Fruit fly (Drosophila melanogaster) whole organism, pupa: ENCODE results near the gene CG31778.

ENCODE experiments used
- CG10348 ChIP-seq: fragments of 200-800 bp; sonication (Bioruptor generic); IDR thresholded peaks from 2 replicates; pipeline ENCODE4 v1.3.6; 2022; ENCODE audit warnings: missing biosample characterization, missing genetic modification characterization
- CG12605 ChIP-seq: fragments of 200-800 bp; sonication (Bioruptor generic); IDR thresholded peaks from 2 replicates; pipeline ENCODE4 v1.3.6; 2022; ENCODE audit warnings: missing biosample characterization, missing genetic modification characterization
- CG13204 ChIP-seq: fragments of 200-800 bp; sonication (Bioruptor generic); optimal IDR thresholded peaks from 2 replicates; lab custom pipeline; 2018; ENCODE audit warnings: missing biosample characterization, mild to moderate bottlenecking, missing genetic modification characterization, moderate library complexity
- CG14655 ChIP-seq: fragments of 200-800 bp; sonication (Bioruptor generic); optimal IDR thresholded peaks from 3 replicates; lab custom pipeline; 2017; ENCODE audit warnings: mild to moderate bottlenecking, missing biosample characterization, missing genetic modification reagents, missing genetic modification characterization
- CG15710 ChIP-seq: fragments of 200-800 bp; sonication (Bioruptor generic); optimal IDR thresholded peaks from 2 replicates; lab custom pipeline; 2018; ENCODE audit warnings: missing biosample characterization, mild to moderate bottlenecking, missing genetic modification characterization, moderate library complexity
- CG17806 ChIP-seq: fragments of 200-800 bp; sonication (Bioruptor generic); optimal IDR thresholded peaks from 2 replicates; lab custom pipeline; 2018; ENCODE audit warnings: missing biosample characterization, mild to moderate bottlenecking, missing genetic modification characterization, moderate library complexity
- CG32121 ChIP-seq: fragments of 200-800 bp; sonication (Bioruptor generic); IDR thresholded peaks from 2 replicates; pipeline ENCODE4 v1.3.6; 2022; ENCODE audit warnings: missing biosample characterization, missing genetic modification characterization
- CG34367 ChIP-seq: fragments of 200-800 bp; sonication (Bioruptor generic); optimal IDR thresholded peaks from 2 replicates; lab custom pipeline; 2018; ENCODE audit warnings: missing biosample characterization, mild to moderate bottlenecking, missing genetic modification characterization
- CG4496 ChIP-seq: fragments of 200-800 bp; sonication (Bioruptor generic); IDR thresholded peaks from 3 replicates; pipeline ENCODE4 v1.3.6; 2022; ENCODE audit warnings: missing biosample characterization, missing genetic modification characterization
- CG8159 ChIP-seq: fragments of 200-800 bp; sonication (Bioruptor generic); optimal IDR thresholded peaks from 3 replicates; lab custom pipeline; 2018; ENCODE audit warnings: missing biosample characterization, mild to moderate bottlenecking, missing genetic modification characterization, moderate library complexity
- CG8301 ChIP-seq: fragments of 200-800 bp; sonication (Bioruptor generic); optimal IDR thresholded peaks from 2 replicates; lab custom pipeline; 2018; ENCODE audit warnings: missing biosample characterization, mild to moderate bottlenecking, missing genetic modification characterization
- CG9948 ChIP-seq: fragments of 200-800 bp; sonication (Bioruptor generic); optimal IDR thresholded peaks from 2 replicates; lab custom pipeline; 2018; ENCODE audit warnings: missing biosample characterization, mild to moderate bottlenecking, missing genetic modification characterization, moderate library complexity
- D1 ChIP-seq: fragments of 200-800 bp; sonication (Bioruptor generic); optimal IDR thresholded peaks from 2 replicates; lab custom pipeline; 2018; ENCODE audit warnings: missing biosample characterization, mild to moderate bottlenecking, missing genetic modification characterization, moderate library complexity
- EcR ChIP-seq: fragments of 200-800 bp; sonication (Bioruptor generic); optimal IDR thresholded peaks from 3 replicates; lab custom pipeline; 2019; ENCODE audit warnings: missing biosample characterization, missing genetic modification characterization, mild to moderate bottlenecking, moderate library complexity, missing genetic modification reagents
- Ets98B ChIP-seq: fragments of 200-800 bp; sonication (Bioruptor generic); IDR thresholded peaks from 2 replicates; pipeline ENCODE4 v1.3.6; 2022; ENCODE audit warnings: missing biosample characterization, missing genetic modification characterization
- Pif1A ChIP-seq: fragments of 200-800 bp; sonication (Bioruptor generic); optimal IDR thresholded peaks from 3 replicates; lab custom pipeline; 2016; ENCODE audit warnings: missing biosample characterization, missing genetic modification characterization
- Pif1B ChIP-seq: fragments of 200-800 bp; sonication (Bioruptor generic); optimal IDR thresholded peaks from 3 replicates; lab custom pipeline; 2016; ENCODE audit warnings: missing biosample characterization, missing genetic modification characterization
- Snoo ChIP-seq: fragments of 200-800 bp; sonication (Bioruptor generic); optimal IDR thresholded peaks from 3 replicates; lab custom pipeline; 2017; ENCODE audit warnings: missing biosample characterization, mild to moderate bottlenecking, missing genetic modification characterization, inconsistent platforms
- fd96Ca ChIP-seq: fragments of 200-800 bp; sonication (Bioruptor generic); IDR thresholded peaks from 3 replicates; pipeline ENCODE4 v1.3.6; 2022; ENCODE audit warnings: missing biosample characterization, missing genetic modification characterization
- gl ChIP-seq: fragments of 200-800 bp; sonication (Bioruptor generic); optimal IDR thresholded peaks from 2 replicates; lab custom pipeline; 2018; ENCODE audit warnings: missing biosample characterization, mild to moderate bottlenecking, missing genetic modification characterization
- rn ChIP-seq: fragments of 200-800 bp; sonication (Bioruptor generic); IDR thresholded peaks from 2 replicates; pipeline ENCODE4 v1.3.6; 2022; ENCODE audit warnings: missing biosample characterization, missing genetic modification characterization

CG31778 gene

dm6 chr2L:3705438-3705921, at the start of gene CG31778:
Gene CG31778 (minus strand): TSS chr2L:3705488.
- peak; percentile 60 for TF ChIP-seq CG9948 (tag; lab: Kevin White, UChicago)
- TF ChIP-seq CG8301: peak; percentile 70
- TF ChIP-seq Snoo: peak; percentile 79
- TF ChIP-seq CG15710 (tag; lab: Kevin White, UChicago): peak; percentile 80
- TF ChIP-seq Pif1B (GFP tag; lab: Kevin White, UChicago): peak; percentile 58
- peak; percentile 45 for TF ChIP-seq gl (tag; lab: Kevin White, UChicago)
- peak; percentile 84 for TF ChIP-seq Ets98B
- TF ChIP-seq fd96Ca (GFP tag; lab: Robert Waterston, UW): peak; percentile 69
- peak; percentile 36; the same call in 1 of the 2 replicates for TF ChIP-seq rn (GFP tag; lab: Robert Waterston, UW)
- peak; percentile 77 for TF ChIP-seq CG8159 (tag; lab: Kevin White, UChicago)
- peak; percentile 81 for TF ChIP-seq CG17806
- TF ChIP-seq CG13204 (GFP tag; lab: Kevin White, UChicago): peak; percentile 15
- peak; percentile 58 for TF ChIP-seq CG12605 (GFP tag; lab: Robert Waterston, UW)
- TF ChIP-seq CG34367 (tag; lab: Kevin White, UChicago): peak; percentile 74
- no peak for TF ChIP-seq EcR (GFP tag; lab: Kevin White, UChicago)
- peak; percentile 87 for TF ChIP-seq CG4496 (GFP tag; lab: Robert Waterston, UW)
- TF ChIP-seq D1 (tag; lab: Kevin White, UChicago): no peak
- TF ChIP-seq CG10348: no peak
- peak; percentile 56 for TF ChIP-seq Pif1A (GFP tag; lab: Kevin White, UChicago)
- peak; percentile 76 for TF ChIP-seq CG32121 (GFP tag; lab: Robert Waterston, UW)
- TF ChIP-seq CG14655 (GFP tag; lab: Kevin White, UChicago): peak; percentile 73

DNA sequence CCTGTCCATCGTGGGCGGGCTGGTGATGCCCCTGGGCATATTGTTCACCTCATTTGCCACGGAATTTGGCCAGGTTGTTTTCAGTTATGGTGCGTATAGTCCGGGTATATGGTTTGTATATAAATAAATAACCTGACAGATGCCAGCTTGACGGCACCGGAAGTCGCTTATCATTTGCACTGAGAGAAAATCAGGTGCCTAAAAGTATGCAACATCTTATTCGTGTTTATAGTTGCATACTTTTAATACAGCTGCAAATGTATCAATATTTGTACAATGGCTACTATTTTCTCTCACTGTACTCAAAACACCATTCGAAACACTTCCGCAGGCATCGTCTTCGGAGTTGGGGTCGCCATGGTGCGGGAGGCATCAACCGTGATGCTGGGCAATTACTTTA, 43.4 kb upstream of the CG31778 start:
- TF ChIP-seq CG4496 (GFP tag; lab: Robert Waterston, UW) (peak; percentile 65; the same call in 1 of the 3 replicates), CG12605 (GFP tag; lab: Robert Waterston, UW) (0 out of 2 replicates have a peak, but pooled peaks have one; percentile 11), CG32121 (GFP tag; lab: Robert Waterston, UW) (no peak), CG9948 (tag; lab: Kevin White, UChicago) (no peak), fd96Ca (GFP tag; lab: Robert Waterston, UW) (no peak)
- TF ChIP-seq, all 21 proteins: peak for 2

DNA sequence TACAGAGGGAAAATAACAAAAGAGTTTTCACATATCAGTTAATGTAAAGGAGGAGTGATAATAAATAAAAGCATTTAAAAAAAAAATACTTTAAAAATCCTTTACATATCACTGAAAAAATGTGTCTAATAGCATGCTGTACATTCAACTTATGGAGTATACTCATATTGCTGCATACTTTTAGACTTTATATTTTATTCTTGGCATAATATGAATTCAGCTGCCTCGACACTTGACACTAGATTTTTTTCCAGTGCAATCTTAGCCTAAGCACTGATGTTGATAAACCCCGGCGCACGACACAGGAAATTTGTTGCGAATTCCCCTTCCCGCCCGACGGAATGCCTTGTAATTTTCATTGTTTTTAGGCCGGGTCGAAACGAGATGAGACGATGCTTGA, 35.2 kb upstream of the CG31778 start:
- TF ChIP-seq Snoo (no peak), Pif1B (GFP tag; lab: Kevin White, UChicago) (no peak), CG34367 (tag; lab: Kevin White, UChicago) (no peak), Ets98B (no peak), CG32121 (GFP tag; lab: Robert Waterston, UW) (no peak)

DNA sequence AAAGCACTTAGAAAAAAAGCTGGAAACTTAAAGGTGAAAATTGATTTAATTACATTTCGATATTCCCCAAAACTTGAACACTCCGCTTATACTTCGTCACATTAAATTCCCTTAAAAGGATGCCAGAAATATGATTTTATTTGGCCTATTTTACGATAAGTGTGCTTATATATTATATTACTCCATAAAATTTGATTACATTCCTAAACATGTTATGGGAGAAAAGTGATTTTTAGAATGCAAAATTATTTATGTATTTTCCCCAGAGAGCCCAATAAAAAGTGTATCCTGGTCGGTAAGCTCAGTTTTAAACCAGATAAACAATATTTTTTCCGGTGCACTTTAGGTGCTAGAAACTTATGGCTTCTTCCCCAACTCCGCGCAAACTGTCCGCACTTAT, 32.4 kb upstream of the CG31778 start:
- TF ChIP-seq Pif1A (GFP tag; lab: Kevin White, UChicago) (peak; percentile 3), CG34367 (tag; lab: Kevin White, UChicago) (no peak), Snoo (no peak), CG9948 (tag; lab: Kevin White, UChicago) (peak; percentile 24), CG8159 (tag; lab: Kevin White, UChicago) (peak; percentile 28), CG14655 (GFP tag; lab: Kevin White, UChicago) (peak; percentile 44), CG8301 (peak; percentile 39), CG12605 (GFP tag; lab: Robert Waterston, UW) (no peak), CG4496 (GFP tag; lab: Robert Waterston, UW) (no peak), Pif1B (GFP tag; lab: Kevin White, UChicago) (peak; percentile 9), Ets98B (no peak)

DNA sequence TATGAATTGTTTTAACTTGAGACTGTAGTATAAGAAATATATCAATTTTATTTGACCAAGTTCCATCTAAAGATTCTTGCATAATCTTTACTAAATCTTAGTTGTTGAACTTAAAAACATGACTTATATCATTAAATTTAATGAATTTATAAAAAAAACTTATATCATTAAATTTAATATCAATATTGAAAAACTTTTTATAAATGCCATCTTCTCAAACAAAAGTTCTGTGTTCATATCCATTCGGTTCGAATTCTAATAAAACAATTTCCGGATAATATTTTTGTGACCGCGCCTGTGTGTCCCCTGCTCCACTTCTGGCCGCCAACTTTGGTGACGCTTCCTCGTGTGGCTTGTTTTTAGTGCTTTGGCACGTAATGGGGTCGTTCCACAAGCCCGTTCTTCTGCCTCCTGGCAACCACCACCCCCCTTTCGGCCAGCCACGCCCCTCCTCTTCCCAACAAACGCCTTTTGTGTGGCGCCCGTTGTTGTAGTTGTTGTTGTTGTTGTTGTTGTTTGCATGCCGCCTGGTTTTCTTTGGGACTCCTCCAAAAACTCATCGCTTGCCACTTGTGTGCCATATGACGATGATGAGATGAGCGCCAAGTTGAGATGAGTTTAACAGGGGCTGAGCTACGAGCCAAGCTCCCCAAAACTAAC, 31.8 kb upstream of the CG31778 start:
- TF ChIP-seq CG12605 (GFP tag; lab: Robert Waterston, UW) (no peak), CG9948 (tag; lab: Kevin White, UChicago) (peak; percentile 39), CG8301 (peak; percentile 36), CG17806 (no peak), CG4496 (GFP tag; lab: Robert Waterston, UW) (0 out of 3 replicates have a peak, but pooled peaks have one; percentile 39), CG15710 (tag; lab: Kevin White, UChicago) (peak; percentile 30), CG8159 (tag; lab: Kevin White, UChicago) (peak; percentile 53), CG13204 (GFP tag; lab: Kevin White, UChicago) (peak; percentile 12), CG32121 (GFP tag; lab: Robert Waterston, UW) (peak; percentile 21; the same call in 1 of the 2 replicates), CG14655 (GFP tag; lab: Kevin White, UChicago) (peak; percentile 50)

DNA sequence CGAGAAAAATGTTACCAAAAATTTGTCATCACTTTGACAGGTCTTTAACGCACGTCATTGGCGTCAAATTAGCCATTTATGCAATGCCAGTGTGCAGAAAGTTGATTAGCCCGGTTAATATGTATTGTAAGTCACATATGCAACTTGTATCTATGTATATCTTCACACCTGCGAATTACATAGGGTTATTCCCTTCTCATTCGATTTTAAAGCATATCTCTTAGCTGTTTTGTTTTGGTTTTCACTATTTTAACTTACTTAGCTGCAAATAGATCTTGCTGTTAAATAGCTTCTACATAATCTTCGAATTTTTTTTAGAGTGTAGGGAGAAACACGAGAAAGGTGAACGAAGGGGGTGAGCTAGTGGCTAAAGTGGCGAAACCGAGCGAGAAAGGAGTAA, 25.8 kb upstream of the CG31778 start:
- peak; percentile 70 for TF ChIP-seq CG14655 (GFP tag; lab: Kevin White, UChicago)
- TF ChIP-seq CG8301: peak; percentile 72
- TF ChIP-seq gl (tag; lab: Kevin White, UChicago): no peak
- TF ChIP-seq EcR (GFP tag; lab: Kevin White, UChicago): no peak
- no peak for TF ChIP-seq CG10348
- TF ChIP-seq CG32121 (GFP tag; lab: Robert Waterston, UW): peak; percentile 31; the same call in 1 of the 2 replicates
- TF ChIP-seq CG9948 (tag; lab: Kevin White, UChicago): no peak
- TF ChIP-seq Ets98B: peak; percentile 13; the same call in 1 of the 2 replicates
- TF ChIP-seq fd96Ca (GFP tag; lab: Robert Waterston, UW): no peak
- TF ChIP-seq CG12605 (GFP tag; lab: Robert Waterston, UW): no peak
- no peak for TF ChIP-seq Snoo
- no peak for TF ChIP-seq rn (GFP tag; lab: Robert Waterston, UW)
- no peak for TF ChIP-seq CG17806
- no peak for TF ChIP-seq D1 (tag; lab: Kevin White, UChicago)
- TF ChIP-seq Pif1B (GFP tag; lab: Kevin White, UChicago): no peak
- no peak for TF ChIP-seq Pif1A (GFP tag; lab: Kevin White, UChicago)
- no peak for TF ChIP-seq CG4496 (GFP tag; lab: Robert Waterston, UW)
- TF ChIP-seq CG8159 (tag; lab: Kevin White, UChicago): no peak
- no peak for TF ChIP-seq CG34367 (tag; lab: Kevin White, UChicago)
- no peak for TF ChIP-seq CG13204 (GFP tag; lab: Kevin White, UChicago)
- no peak for TF ChIP-seq CG15710 (tag; lab: Kevin White, UChicago)
